Worm (Caenorhabditis elegans) whole organism, midembryonic: Measurements from ENCODE around the gene ugt-14.

Experiments
- cog-1 ChIP-seq: sonication (generic microtip); optimal IDR thresholded peaks from 2 replicates; lab custom pipeline; 2016; ENCODE audit warnings: missing genetic modification characterization, missing compliant biosample characterization
- flt-1 ChIP-seq: fragments of 200-800 bp; sonication (Bioruptor generic); IDR thresholded peaks from 2 replicates; pipeline ENCODE4 v1.3.6; 2022; ENCODE audit warnings: missing genetic modification characterization, missing compliant biosample characterization
- ref-1 ChIP-seq: fragments of 200-800 bp; sonication (Bioruptor generic); conservative IDR thresholded peaks from 2 replicates; pipeline ENCODE4 v1.3.6; 2022; ENCODE audit warnings: missing genetic modification reagents, missing genetic modification characterization, missing compliant biosample characterization
- tab-1 ChIP-seq: fragments of 200-800 bp; sonication (Bioruptor generic); IDR thresholded peaks from 2 replicates; pipeline ENCODE4 v1.3.6; 2022; ENCODE audit warnings: missing genetic modification characterization, missing compliant biosample characterization
- ztf-23 ChIP-seq: fragments of 200-800 bp; sonication (Bioruptor generic); IDR thresholded peaks from 2 replicates; pipeline ENCODE4 v1.3.6; 2022; ENCODE audit warnings: missing genetic modification reagents, missing genetic modification characterization, missing compliant biosample characterization
- ztf-29 ChIP-seq: fragments of 200-800 bp; sonication (Bioruptor generic); IDR thresholded peaks from 2 replicates; pipeline ENCODE4 v1.3.6; 2022; ENCODE audit warnings: missing genetic modification reagents, missing genetic modification characterization, missing compliant biosample characterization

DNA sequence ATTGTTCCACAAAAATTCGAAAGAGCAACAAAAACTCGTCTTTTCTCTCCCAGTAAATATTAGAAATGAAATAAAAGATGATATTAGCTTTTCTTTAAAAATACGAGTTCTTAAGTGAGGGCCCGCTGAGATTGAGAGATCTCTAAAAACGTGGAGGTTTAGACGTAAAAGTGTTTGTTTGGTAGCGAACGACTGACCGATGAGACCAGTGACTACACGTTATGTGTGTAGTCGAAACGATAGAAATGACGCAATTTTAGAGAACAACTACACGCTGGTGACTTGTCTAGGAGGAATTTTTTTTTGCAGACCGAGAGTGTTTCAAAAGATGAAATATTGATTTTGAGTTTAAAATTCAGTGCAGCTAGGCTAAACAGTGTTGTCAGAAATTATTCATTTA, 43.3 kb upstream of the ugt-14 start, which contains the start of gene C37H5.13:
- TF ChIP-seq ztf-29, result no peak
- TF ChIP-seq ztf-23 (GFP tag; lab: Robert Waterston, UW), result no peak
- no peak for TF ChIP-seq flt-1
- TF ChIP-seq ref-1, result no peak
- TF ChIP-seq cog-1 (tag; lab: Kevin White, UChicago), result no peak
- no peak for TF ChIP-seq tab-1 (GFP tag; lab: Robert Waterston, UW)
